Fruit fly (Drosophila melanogaster) whole organism: ENCODE data around the gene wus.

Experiments used
- CG8478 ChIP-seq: fragments of >200 bp; optimal IDR thresholded peaks from 2 replicates; lab custom pipeline; 2018; ENCODE audit warnings: inconsistent platforms
- Dll ChIP-seq: fragments of >200 bp; optimal IDR thresholded peaks from 2 replicates; lab custom pipeline; 2017
- EcR ChIP-seq, 2 experiments: fragments of >200 bp; optimal IDR thresholded peaks; 2 replicates each; lab custom pipeline; 2017; ENCODE audit warnings: missing biosample characterization in 2 of 2, missing genetic modification characterization in 2 of 2, missing genetic modification reagents in 2 of 2
- pan ChIP-seq: fragments of >200 bp; optimal IDR thresholded peaks from 2 replicates; lab custom pipeline; 2017
- psq ChIP-seq: fragments of >200 bp; optimal IDR thresholded peaks from 2 replicates; lab custom pipeline; 2017
- usp ChIP-seq: fragments of >200 bp; optimal IDR thresholded peaks from 2 replicates; lab custom pipeline; 2017; ENCODE audit warnings: missing biosample characterization, missing genetic modification characterization, mixed read lengths

wus gene

DNA sequence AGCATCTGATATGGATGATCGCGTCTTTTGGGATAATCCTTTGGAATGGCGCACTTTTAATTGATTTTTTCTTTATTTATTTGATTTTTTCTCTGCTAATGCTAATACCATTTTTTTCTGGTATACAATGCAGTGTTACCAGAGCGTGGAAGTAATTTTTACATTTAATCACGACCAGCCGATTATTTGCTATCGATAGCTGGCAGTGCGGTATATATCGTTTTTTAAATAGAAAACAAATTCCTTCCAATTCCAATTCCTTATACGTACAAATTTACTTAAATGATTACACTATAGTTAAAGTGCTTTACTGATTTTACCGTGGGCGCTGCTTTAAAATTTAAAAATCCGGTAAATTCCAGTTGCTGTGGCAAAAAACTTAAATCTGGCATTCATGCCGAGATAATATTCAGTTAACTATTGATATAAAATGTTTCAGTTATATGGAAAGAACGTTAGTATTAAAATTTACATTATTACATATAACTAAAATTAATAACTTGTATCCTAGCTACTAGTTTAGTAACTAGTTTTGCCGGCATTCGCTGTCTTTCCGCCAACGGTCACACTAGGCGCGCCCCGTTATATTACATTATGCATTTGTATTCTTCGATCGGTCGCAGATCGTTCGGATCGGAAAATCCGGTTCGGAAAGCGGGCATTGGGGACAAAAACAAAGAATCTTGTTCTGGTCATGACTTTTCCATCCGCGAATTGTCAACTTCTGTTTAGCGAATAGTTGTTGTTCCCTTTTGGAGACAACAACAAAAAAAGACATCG, 2.3 kb upstream of the wus start, which contains the start of the genes CG13001 and RhoGAP15B:
CG13001 (minus strand) TSS at position 137 of the 780 bp plus-strand sequence.
RhoGAP15B (plus strand) TSS at position 556 of the 780 bp plus-strand sequence.
- TF ChIP-seq CG8478 (lab: Kevin White, UChicago) = no peak
- no peak for TF ChIP-seq usp (GFP tag; lab: Kevin White, UChicago)
- TF ChIP-seq Dll (lab: Kevin White, UChicago) = no peak
- no peak for TF ChIP-seq EcR (GFP tag; optimal IDR thresholded peaks at IDR 0.05; lab: Kevin White, UChicago)
- no peak for TF ChIP-seq pan
- TF ChIP-seq psq (lab: Kevin White, UChicago) = no peak

DNA sequence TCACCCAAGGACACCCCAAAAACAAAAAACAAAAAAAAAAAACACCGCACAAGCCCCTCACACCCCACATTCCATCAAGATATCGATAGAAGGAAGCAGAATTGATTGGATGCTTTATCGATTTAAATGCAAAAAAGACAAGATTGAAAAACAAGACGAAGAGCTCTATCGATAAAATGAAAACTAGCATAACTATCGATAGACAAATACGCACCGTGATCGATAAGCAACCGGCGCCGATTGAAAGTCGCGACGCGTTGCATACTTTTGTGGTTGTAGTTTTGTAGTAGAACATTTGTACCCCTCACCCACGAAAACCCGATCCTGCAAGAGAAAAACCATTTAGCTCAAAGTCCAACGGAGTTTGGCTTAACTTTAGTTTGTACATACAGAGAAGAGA, 4.0 kb downstream of the wus start:
- TF ChIP-seq Dll (lab: Kevin White, UChicago) = no peak
- no peak for TF ChIP-seq CG8478 (lab: Kevin White, UChicago)
- no peak for TF ChIP-seq pan
- TF ChIP-seq usp (GFP tag; lab: Kevin White, UChicago) = no peak
- no peak for TF ChIP-seq EcR (GFP tag; optimal IDR thresholded peaks at IDR 0.05; lab: Kevin White, UChicago)
- TF ChIP-seq psq (lab: Kevin White, UChicago) = no peak

DNA sequence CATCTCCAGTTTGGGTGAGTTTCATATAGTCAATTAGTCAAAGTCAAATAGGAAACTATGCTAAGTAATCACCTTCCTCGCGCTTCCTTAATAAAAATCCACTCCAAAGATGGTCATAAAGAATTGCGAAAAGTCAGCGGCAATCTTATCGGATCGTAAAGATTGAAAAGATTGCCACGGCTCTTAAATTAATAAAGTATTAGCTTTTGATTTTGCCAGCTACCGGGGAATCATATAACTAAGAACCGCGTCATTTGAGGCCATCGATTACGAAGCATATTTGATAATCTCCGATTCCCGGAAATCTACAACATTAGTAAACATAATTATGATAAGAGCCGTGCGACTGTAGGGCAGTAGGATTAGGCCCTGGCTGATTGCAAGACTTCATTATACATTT, 6.2 kb downstream of the wus start:
- TF ChIP-seq CG8478 (lab: Kevin White, UChicago) (no peak), Dll (lab: Kevin White, UChicago) (no peak), usp (GFP tag; lab: Kevin White, UChicago) (no peak), psq (lab: Kevin White, UChicago) (no peak), pan (no peak), EcR (GFP tag; optimal IDR thresholded peaks at IDR 0.05; lab: Kevin White, UChicago) (no peak)

DNA sequence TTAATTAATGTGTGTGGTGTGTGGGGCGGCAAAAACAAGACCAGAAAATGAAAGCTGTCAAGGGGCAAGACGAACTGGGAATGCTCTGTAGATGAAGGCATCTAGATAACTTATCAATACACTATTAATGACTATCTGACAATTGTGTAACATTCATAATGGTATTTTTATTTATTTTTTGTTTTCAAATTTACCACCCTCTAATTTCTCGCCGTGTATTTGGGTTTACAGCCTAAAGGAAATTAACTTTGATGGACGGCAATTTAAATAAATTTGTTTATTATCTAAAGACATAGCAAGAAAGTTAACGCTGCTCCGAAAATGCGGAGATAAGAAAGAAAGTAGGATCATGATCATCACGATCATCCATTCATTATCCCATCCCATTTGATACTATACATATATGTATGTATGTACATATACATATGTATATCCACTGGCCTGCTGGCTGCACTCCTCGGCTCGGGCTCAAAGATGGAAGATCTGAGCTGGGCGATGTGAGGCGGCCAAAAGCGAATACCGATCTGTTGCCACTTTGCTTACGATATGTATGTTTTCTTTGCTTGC, 7.8 kb downstream of the wus start:
- TF ChIP-seq CG8478 (lab: Kevin White, UChicago) (no peak), Dll (lab: Kevin White, UChicago) (no peak), pan (no peak), usp (GFP tag; lab: Kevin White, UChicago) (no peak), EcR (GFP tag; optimal IDR thresholded peaks at IDR 0.05; lab: Kevin White, UChicago) (no peak), psq (lab: Kevin White, UChicago) (no peak)

- TF ChIP-seq CG8478 (lab: Kevin White, UChicago) (no peak), EcR (GFP tag; optimal IDR thresholded peaks at IDR 0.05; lab: Kevin White, UChicago) (no peak), psq (lab: Kevin White, UChicago) (no peak), Dll (lab: Kevin White, UChicago) (no peak), pan (no peak), usp (GFP tag; lab: Kevin White, UChicago) (no peak)
Measured at dm6 chrX:16931994-16932819, 8.5 kb downstream of the wus start.

DNA sequence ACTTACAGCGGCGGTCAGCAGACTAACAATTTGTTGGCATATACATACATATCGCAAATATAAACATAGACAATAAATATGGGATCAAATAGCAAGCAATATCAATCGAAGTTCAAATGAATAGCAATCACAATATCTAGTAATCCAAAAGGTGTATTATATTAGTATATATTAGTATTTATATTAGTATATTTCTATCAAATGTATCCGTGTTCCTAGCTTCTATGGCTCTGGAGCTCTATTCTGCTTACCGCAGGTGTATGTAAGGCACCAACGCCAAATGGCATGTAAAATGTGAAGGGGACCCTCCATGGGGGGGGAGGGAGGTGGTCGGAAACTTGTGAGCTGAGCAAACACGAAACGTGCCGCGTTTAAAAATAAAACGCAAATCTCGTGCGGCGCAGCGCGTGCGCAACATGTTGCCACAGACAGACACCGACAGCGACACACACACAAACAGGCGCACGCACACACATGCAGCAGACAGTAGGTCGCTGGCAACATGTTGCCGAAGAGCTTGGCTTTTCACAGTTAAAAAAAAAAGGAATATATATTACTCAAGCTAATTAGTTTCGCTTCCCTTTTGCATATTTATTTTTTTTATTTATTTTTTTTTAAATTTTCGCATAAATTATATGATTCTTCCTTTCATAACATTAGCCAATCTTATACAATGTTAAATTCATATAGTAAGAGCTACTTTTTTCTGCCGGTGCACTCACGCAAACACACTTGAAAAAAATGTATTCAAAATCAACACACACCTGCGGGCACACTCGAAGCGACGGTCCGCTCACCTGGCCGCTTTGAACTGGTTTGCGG, 10.0 kb downstream of the wus start:
- TF ChIP-seq usp (GFP tag; lab: Kevin White, UChicago) (no peak), psq (lab: Kevin White, UChicago) (no peak), EcR (GFP tag; optimal IDR thresholded peaks at IDR 0.05; lab: Kevin White, UChicago) (no peak), Dll (lab: Kevin White, UChicago) (no peak), pan (no peak), CG8478 (lab: Kevin White, UChicago) (no peak)

- TF ChIP-seq CG8478 (lab: Kevin White, UChicago) (no peak), Dll (lab: Kevin White, UChicago) (no peak), pan (no peak), EcR (GFP tag; optimal IDR thresholded peaks at IDR 0.05; lab: Kevin White, UChicago) (no peak)
Measured at dm6 chrX:16926726-16927125, 13.9 kb downstream of the wus start.

DNA sequence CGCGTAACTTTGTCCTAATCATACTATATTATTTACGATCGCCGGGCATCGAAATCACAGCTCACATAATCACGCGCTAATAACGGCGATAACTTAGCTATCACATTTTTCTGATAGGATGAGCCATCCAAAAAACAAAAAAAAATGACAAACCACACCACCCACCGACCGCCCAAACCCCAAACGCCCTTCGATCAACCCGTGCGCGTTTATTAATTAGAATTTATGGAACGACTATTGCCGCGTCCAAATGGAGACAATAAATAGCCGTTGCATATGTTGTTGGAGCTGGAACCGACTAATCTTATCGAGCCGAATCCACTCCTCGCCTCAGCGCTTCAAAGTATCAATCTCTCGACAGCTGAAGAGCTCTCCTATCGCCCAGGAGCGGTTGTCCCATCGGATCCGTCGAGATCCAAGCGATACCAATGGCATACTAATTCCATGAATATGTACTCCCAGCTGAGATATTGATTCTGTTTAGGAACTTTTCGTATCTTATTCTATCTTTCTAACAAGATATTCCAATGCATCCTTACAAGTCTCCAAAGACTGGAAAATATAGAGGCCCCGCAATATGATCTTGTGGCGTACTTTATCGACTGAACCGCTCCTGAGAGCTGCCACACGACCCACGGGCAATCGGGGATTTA, 16.5 kb downstream of the wus start:
- TF ChIP-seq CG8478 (lab: Kevin White, UChicago) (no peak), Dll (lab: Kevin White, UChicago) (no peak), EcR (GFP tag; optimal IDR thresholded peaks at IDR 0.05; lab: Kevin White, UChicago) (no peak), psq (lab: Kevin White, UChicago) (no peak), pan (no peak), usp (GFP tag; lab: Kevin White, UChicago) (no peak)

DNA sequence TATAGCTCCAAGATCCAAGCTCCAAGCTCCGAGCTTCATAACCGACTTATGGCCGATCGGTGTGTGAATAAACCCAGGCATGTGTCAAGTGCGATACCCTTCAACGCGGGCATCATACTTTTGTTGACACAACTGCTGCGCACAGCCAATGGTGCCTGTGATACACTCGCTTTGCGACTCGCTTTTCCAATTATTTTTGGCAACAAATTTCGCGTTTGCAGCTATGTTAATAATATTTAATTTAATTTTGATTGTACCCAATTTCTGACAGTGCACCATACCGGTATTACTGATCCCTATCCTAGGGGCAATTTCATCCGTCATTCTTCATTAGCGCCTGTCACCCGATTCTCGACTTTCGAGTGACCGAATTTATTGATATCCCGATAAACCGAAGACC, 17.2 kb downstream of the wus start:
- TF ChIP-seq pan (no peak), psq (lab: Kevin White, UChicago) (no peak), CG8478 (lab: Kevin White, UChicago) (no peak), EcR (GFP tag; optimal IDR thresholded peaks at IDR 0.05; lab: Kevin White, UChicago) (no peak), usp (GFP tag; lab: Kevin White, UChicago) (no peak), Dll (lab: Kevin White, UChicago) (no peak)

DNA sequence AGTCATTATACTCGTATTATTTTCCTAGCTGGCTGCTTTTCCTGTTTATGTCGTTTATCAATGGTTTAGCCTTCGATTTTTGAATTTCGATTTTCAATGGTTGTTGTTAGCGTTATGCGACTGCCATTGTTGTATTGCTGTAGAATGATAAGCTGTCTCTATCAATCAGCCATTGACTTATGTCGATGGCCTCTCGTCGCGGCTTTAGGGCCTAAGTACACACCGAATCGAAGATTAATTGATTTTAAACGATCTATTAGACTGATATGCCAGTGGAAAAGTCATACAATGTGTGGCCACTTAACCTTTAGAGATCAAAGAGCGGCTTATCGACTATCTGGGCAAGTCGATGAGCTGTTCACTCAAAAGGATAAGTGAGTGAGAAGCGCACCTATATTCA, 18.0 kb downstream of the wus start:
- no peak for TF ChIP-seq pan
- TF ChIP-seq CG8478 (lab: Kevin White, UChicago) = no peak
